Worm (Caenorhabditis elegans) whole organism, late embryonic: ENCODE results near the gene moc-1.

ENCODE experiments used
- F13H6.1 ChIP-seq: sonication (generic microtip); optimal IDR thresholded peaks from 2 replicates; lab custom pipeline; 2016; ENCODE audit warnings: missing genetic modification characterization, missing compliant biosample characterization
- K09A11.1 ChIP-seq: sonication (generic microtip); optimal IDR thresholded peaks from 2 replicates; lab custom pipeline; 2017; ENCODE audit warnings: antibody characterized with exemption, mild to moderate bottlenecking, missing genetic modification characterization, missing compliant biosample characterization; ENCODE audit not compliant: insufficient read depth
- T23F11.4 ChIP-seq: fragments of 200-800 bp; sonication (Bioruptor generic); optimal IDR thresholded peaks from 2 replicates; lab custom pipeline; 2018; ENCODE audit warnings: mild to moderate bottlenecking, missing genetic modification characterization, missing compliant biosample characterization
- ceh-14 ChIP-seq: sonication (generic microtip); optimal IDR thresholded peaks from 2 replicates; lab custom pipeline; 2016; ENCODE audit warnings: missing genotype, missing genetic modification characterization, missing compliant biosample characterization
- hlh-6 ChIP-seq: sonication (generic microtip); optimal IDR thresholded peaks from 2 replicates; lab custom pipeline; 2016; ENCODE audit warnings: missing genotype, missing genetic modification characterization, missing compliant biosample characterization

DNA sequence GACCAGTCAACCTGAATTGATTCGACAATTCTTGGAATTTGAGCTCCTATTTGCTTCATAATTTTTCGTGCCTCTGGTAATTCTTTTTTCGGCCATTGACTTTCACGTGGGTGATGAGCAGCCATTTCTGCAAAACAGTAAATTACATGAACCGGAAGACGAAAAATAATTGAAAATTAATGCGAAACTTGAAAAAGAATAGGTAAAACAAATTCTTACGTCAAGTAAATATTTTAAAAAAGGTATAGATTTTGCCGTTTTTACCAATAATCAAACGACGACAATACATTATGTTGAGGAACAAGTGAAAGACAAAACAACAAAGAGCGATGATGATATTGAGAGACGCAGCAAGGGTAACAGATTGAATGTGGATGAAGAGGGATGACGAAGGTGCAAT is at the start of gene moc-1:
- TF ChIP-seq ceh-14 (tag; lab: Kevin White, UChicago) (no peak), hlh-6 (tag; lab: Kevin White, UChicago) (no peak), T23F11.4 (GFP tag; lab: Kevin White, UChicago) (no peak), K09A11.1 (tag; lab: Kevin White, UChicago) (no peak), F13H6.1 (tag; lab: Kevin White, UChicago) (no peak)
